Worm (Caenorhabditis elegans): ENCODE data around the gene C09G1.4.

- TF ChIP-seq mbf-1 (tag; optimal IDR thresholded peaks at IDR 0.05) (no peak), aly-2 (tag; optimal IDR thresholded peaks at IDR 0.05) (no peak), F13H6.1 (tag; optimal IDR thresholded peaks at IDR 0.05) (no peak), sem-4 (tag; optimal IDR thresholded peaks at IDR 0.05) (no peak)
These were observed 36.1 kb upstream of the C09G1.4 start for ce11 chrX:16042480-16042879.
